Fruit fly (Drosophila melanogaster): ENCODE measurements around the gene PGRP-LC.

dm6 chr3L:9391340-9391980 lies 52.9 kb downstream of the PGRP-LC start:
- TF ChIP-seq psq (optimal IDR thresholded peaks at IDR 0.05) (no peak), usp (GFP tag; optimal IDR thresholded peaks at IDR 0.05) (no peak), CG8478 (optimal IDR thresholded peaks at IDR 0.05) (no peak)

Data from whole organism.